Fruit fly (Drosophila melanogaster) whole organism, pupa: ENCODE data around the gene Dus4.

ENCODE experiments used
- CG12605 ChIP-seq: fragments of 200-800 bp; sonication (Bioruptor generic); IDR thresholded peaks from 2 replicates; pipeline ENCODE4 v1.3.6; 2022; ENCODE audit warnings: missing biosample characterization, missing genetic modification characterization
- CG9948 ChIP-seq: fragments of 200-800 bp; sonication (Bioruptor generic); optimal IDR thresholded peaks from 2 replicates; lab custom pipeline; 2018; ENCODE audit warnings: missing biosample characterization, mild to moderate bottlenecking, missing genetic modification characterization, moderate library complexity

dm6 chr2L:19106235-19106634 is 43.1 kb downstream of the Dus4 start:
- TF ChIP-seq CG12605 = no peak
- no peak for TF ChIP-seq CG9948 (tag; lab: Kevin White, UChicago)
